Worm (Caenorhabditis elegans) whole organism, late embryonic: ENCODE measurements around the gene dct-1.

ENCODE experiments used
- F13H6.1 ChIP-seq: sonication (generic microtip); optimal IDR thresholded peaks from 2 replicates; lab custom pipeline; 2016; ENCODE audit warnings: missing genetic modification characterization, missing compliant biosample characterization
- ama-1 ChIP-seq: fragments of 150-350 bp; optimal IDR thresholded peaks from 2 replicates; lab custom pipeline; 2014
- ceh-14 ChIP-seq: sonication (generic microtip); optimal IDR thresholded peaks from 2 replicates; lab custom pipeline; 2016; ENCODE audit warnings: missing genotype, missing genetic modification characterization, missing compliant biosample characterization
- eyg-1 ChIP-seq: sonication (generic microtip); optimal IDR thresholded peaks from 2 replicates; lab custom pipeline; 2016; ENCODE audit warnings: missing genotype, missing genetic modification characterization, missing compliant biosample characterization
- lin-11 ChIP-seq: fragments of 200-800 bp; sonication (Bioruptor generic); optimal IDR thresholded peaks from 2 replicates; lab custom pipeline; 2018; ENCODE audit warnings: mild to moderate bottlenecking, missing genetic modification characterization, missing compliant biosample characterization
- madf-2 ChIP-seq: sonication (generic microtip); optimal IDR thresholded peaks from 2 replicates; lab custom pipeline; 2017; ENCODE audit warnings: missing genetic modification characterization, missing compliant biosample characterization
- pha-2 ChIP-seq: sonication (generic microtip); optimal IDR thresholded peaks from 2 replicates; lab custom pipeline; 2017; ENCODE audit warnings: mild to moderate bottlenecking, missing genetic modification characterization, missing compliant biosample characterization
- pqm-1 ChIP-seq: sonication (generic microtip); optimal IDR thresholded peaks from 2 replicates; lab custom pipeline; 2016; ENCODE audit warnings: missing genetic modification characterization, missing compliant biosample characterization
- sox-4 ChIP-seq: sonication (generic microtip); optimal IDR thresholded peaks from 2 replicates; lab custom pipeline; 2017; ENCODE audit warnings: mild to moderate bottlenecking, missing genetic modification characterization, inconsistent platforms, missing compliant biosample characterization
- syd-9 ChIP-seq: sonication (generic microtip); optimal IDR thresholded peaks from 2 replicates; lab custom pipeline; 2016; ENCODE audit warnings: mild to moderate bottlenecking, missing genetic modification characterization, moderate library complexity, missing compliant biosample characterization
- tbx-2 ChIP-seq: sonication (generic microtip); optimal IDR thresholded peaks from 2 replicates; lab custom pipeline; 2016; ENCODE audit warnings: missing genetic modification characterization, missing compliant biosample characterization
- tbx-7 ChIP-seq: sonication (generic microtip); optimal IDR thresholded peaks from 2 replicates; lab custom pipeline; 2016; ENCODE audit warnings: missing genotype, missing genetic modification characterization, missing compliant biosample characterization
- unc-3 ChIP-seq, 2 experiments: fragments of 200-800 bp in 1 of 2; sonication (Bioruptor generic) in 1 of 2; sonication (generic microtip) in 1 of 2; conservative IDR thresholded peaks in 1 of 2; optimal IDR thresholded peaks in 1 of 2; 2 replicates each; pipeline versions ENCODE4 v1.3.6 to Lab custom; 2016 to 2022; ENCODE audit warnings: missing compliant biosample characterization in 2 of 2, missing genetic modification characterization in 2 of 2, missing genetic modification reagents in 1 of 2

ce11 chrX:8004845-8005244 lies 50.7 kb downstream of the dct-1 start:
- TF ChIP-seq lin-11 (tag; lab: Kevin White, UChicago), result no peak
- TF ChIP-seq pha-2 (tag; lab: Kevin White, UChicago), result no peak
- TF ChIP-seq ceh-14 (tag; lab: Kevin White, UChicago), result no peak
- no peak for TF ChIP-seq F13H6.1 (tag; lab: Kevin White, UChicago)
- TF ChIP-seq tbx-7 (tag; lab: Kevin White, UChicago), result no peak
- TF ChIP-seq ama-1 (lab: Kevin White, UChicago), result no peak
- TF ChIP-seq pqm-1 (tag; lab: Kevin White, UChicago), result no peak
- no peak for TF ChIP-seq eyg-1 (tag; lab: Kevin White, UChicago)
- no peak for TF ChIP-seq tbx-2 (tag; lab: Kevin White, UChicago)
- no peak for TF ChIP-seq syd-9 (tag; lab: Kevin White, UChicago)
- TF ChIP-seq unc-3 (GFP tag; conservative IDR thresholded peaks at IDR 0.05; lab: Robert Waterston, UW), result no peak
- TF ChIP-seq unc-3 (tag; optimal IDR thresholded peaks at IDR 0.05; lab: Kevin White, UChicago), result no peak
- no peak for TF ChIP-seq sox-4 (tag; lab: Kevin White, UChicago)
- TF ChIP-seq madf-2 (tag; lab: Kevin White, UChicago), result no peak
